Fruit fly (Drosophila melanogaster) whole organism, pupa: Measurements from ENCODE around the gene rudhira.

Source experiments
- CG12605 ChIP-seq: fragments of 200-800 bp; sonication (Bioruptor generic); IDR thresholded peaks from 2 replicates; pipeline ENCODE4 v1.3.6; 2022; ENCODE audit warnings: missing biosample characterization, missing genetic modification characterization
- CG32121 ChIP-seq: fragments of 200-800 bp; sonication (Bioruptor generic); IDR thresholded peaks from 2 replicates; pipeline ENCODE4 v1.3.6; 2022; ENCODE audit warnings: missing biosample characterization, missing genetic modification characterization
- CG34367 ChIP-seq: fragments of 200-800 bp; sonication (Bioruptor generic); optimal IDR thresholded peaks from 2 replicates; lab custom pipeline; 2018; ENCODE audit warnings: missing biosample characterization, mild to moderate bottlenecking, missing genetic modification characterization
- CG4496 ChIP-seq: fragments of 200-800 bp; sonication (Bioruptor generic); IDR thresholded peaks from 3 replicates; pipeline ENCODE4 v1.3.6; 2022; ENCODE audit warnings: missing biosample characterization, missing genetic modification characterization
- CG8159 ChIP-seq: fragments of 200-800 bp; sonication (Bioruptor generic); optimal IDR thresholded peaks from 3 replicates; lab custom pipeline; 2018; ENCODE audit warnings: missing biosample characterization, mild to moderate bottlenecking, missing genetic modification characterization, moderate library complexity
- D1 ChIP-seq: fragments of 200-800 bp; sonication (Bioruptor generic); optimal IDR thresholded peaks from 2 replicates; lab custom pipeline; 2018; ENCODE audit warnings: missing biosample characterization, mild to moderate bottlenecking, missing genetic modification characterization, moderate library complexity

DNA sequence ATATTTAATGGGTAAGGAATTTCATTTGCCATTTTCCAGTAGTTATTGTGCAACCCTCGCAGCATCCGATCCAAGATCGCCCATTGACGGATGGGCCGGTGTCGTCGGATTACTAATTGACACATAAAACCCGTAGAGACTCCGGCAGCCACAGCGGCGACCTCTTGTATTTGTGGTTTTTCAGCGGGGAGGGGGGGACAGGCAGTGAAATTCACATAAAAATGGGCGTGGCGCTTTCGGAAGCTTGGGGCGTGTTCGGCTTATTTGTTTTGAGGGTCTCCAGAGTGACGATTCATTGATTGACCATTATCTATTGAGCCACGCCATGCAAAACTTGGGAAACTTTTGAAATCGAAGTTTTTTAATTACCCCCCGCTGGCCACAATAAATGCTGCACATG lies 32.6 kb downstream of the rudhira start:
- TF ChIP-seq D1 (tag; lab: Kevin White, UChicago) (no peak), CG32121 (GFP tag; lab: Robert Waterston, UW) (no peak), CG34367 (tag; lab: Kevin White, UChicago) (no peak), CG8159 (no peak), CG12605 (GFP tag; lab: Robert Waterston, UW) (no peak), CG4496 (GFP tag; lab: Robert Waterston, UW) (no peak)
